Fruit fly (Drosophila melanogaster) whole organism, embryonic: ENCODE data around the gene Spps.

ENCODE experiments used
- Abd-B ChIP-seq: fragments of 200-800 bp; sonication (Bioruptor generic); optimal IDR thresholded peaks from 2 replicates; lab custom pipeline; 2018; ENCODE audit warnings: missing biosample characterization, mild to moderate bottlenecking, missing genetic modification characterization, moderate library complexity
- Awh ChIP-seq: fragments of 200-800 bp; sonication (Bioruptor generic); IDR thresholded peaks from 2 replicates; pipeline ENCODE4, ENCODE4 v1.3.6; 2022; ENCODE audit warnings: missing biosample characterization, missing genetic modification characterization
- CG11456 ChIP-seq: fragments of 200-800 bp; sonication (Bioruptor generic); IDR thresholded peaks from 3 replicates; pipeline ENCODE4 v1.3.6; 2022; ENCODE audit warnings: missing biosample characterization, missing genetic modification characterization
- CG11560 ChIP-seq: fragments of 200-800 bp; sonication (Bioruptor generic); IDR thresholded peaks from 3 replicates; pipeline ENCODE4 v1.3.6; 2022; ENCODE audit warnings: missing biosample characterization, missing genetic modification characterization
- CG13624 ChIP-seq: fragments of 200-800 bp; sonication (Bioruptor generic); optimal IDR thresholded peaks from 2 replicates; lab custom pipeline; 2016; ENCODE audit warnings: missing biosample characterization, missing genetic modification characterization
- CG14965 ChIP-seq: fragments of 200-800 bp; sonication (Bioruptor generic); optimal IDR thresholded peaks from 2 replicates; lab custom pipeline; 2016; ENCODE audit warnings: missing biosample characterization, missing genetic modification characterization, borderline replicate concordance
- CG15514 ChIP-seq: fragments of 200-800 bp; sonication (Bioruptor generic); optimal IDR thresholded peaks from 3 replicates; lab custom pipeline; 2017; ENCODE audit warnings: missing biosample characterization, missing genetic modification characterization, mild to moderate bottlenecking, moderate library complexity, missing genetic modification reagents
- CG15696 ChIP-seq: fragments of 200-800 bp; sonication (Bioruptor generic); optimal IDR thresholded peaks from 2 replicates; lab custom pipeline; 2019; ENCODE audit warnings: missing biosample characterization, mild to moderate bottlenecking, missing genetic modification characterization, moderate library complexity
- CG17186 ChIP-seq: fragments of 200-800 bp; sonication (Bioruptor generic); optimal IDR thresholded peaks from 3 replicates; lab custom pipeline; 2017; ENCODE audit warnings: missing biosample characterization, missing genetic modification reagents, missing genetic modification characterization
- CG17359 ChIP-seq: fragments of 200-800 bp; sonication (Bioruptor generic); optimal IDR thresholded peaks from 3 replicates; lab custom pipeline; 2018; ENCODE audit warnings: missing biosample characterization, mild to moderate bottlenecking, missing genetic modification characterization, moderate library complexity
- CG30020 ChIP-seq: fragments of 200-800 bp; optimal IDR thresholded peaks from 2 replicates; lab custom pipeline; 2019; ENCODE audit warnings: missing biosample characterization, mild to moderate bottlenecking, missing genetic modification characterization, moderate library complexity
- CG3847 ChIP-seq: fragments of 200-800 bp; sonication (Bioruptor generic); IDR thresholded peaks from 2 replicates; pipeline ENCODE4 v1.3.6; 2022; ENCODE audit warnings: missing biosample characterization, missing genetic modification characterization
- CG4282 ChIP-seq: fragments of 200-800 bp; sonication (Bioruptor generic); optimal IDR thresholded peaks from 2 replicates; lab custom pipeline; 2016; ENCODE audit warnings: missing biosample characterization, missing genetic modification characterization
- CG6689 ChIP-seq: fragments of 200-800 bp; sonication (Bioruptor generic); IDR thresholded peaks from 2 replicates; pipeline ENCODE4 v1.3.6; 2022; ENCODE audit warnings: missing biosample characterization, missing genetic modification characterization
- CG6765 ChIP-seq: fragments of 200-800 bp; sonication (Bioruptor generic); optimal IDR thresholded peaks from 3 replicates; lab custom pipeline; 2017; ENCODE audit warnings: missing biosample characterization, mild to moderate bottlenecking, missing genetic modification characterization
- CG7963 ChIP-seq: fragments of 200-800 bp; sonication (Bioruptor generic); IDR thresholded peaks from 3 replicates; pipeline ENCODE4 v1.3.6; 2022; ENCODE audit warnings: missing biosample characterization, missing genetic modification characterization; ENCODE audit not compliant: partially characterized antibody
- CG8281 ChIP-seq: fragments of 200-800 bp; sonication (Bioruptor generic); optimal IDR thresholded peaks from 2 replicates; lab custom pipeline; 2018; ENCODE audit warnings: missing biosample characterization, mild to moderate bottlenecking, missing genetic modification characterization, moderate library complexity
- Chrac-16 ChIP-seq: fragments of 200-800 bp; sonication (Bioruptor generic); optimal IDR thresholded peaks from 3 replicates; lab custom pipeline; 2016; ENCODE audit warnings: missing biosample characterization, missing genetic modification characterization
- CrebB ChIP-seq: fragments of 200-800 bp; sonication (Bioruptor generic); optimal IDR thresholded peaks from 3 replicates; lab custom pipeline; 2018; ENCODE audit warnings: missing biosample characterization, mild to moderate bottlenecking, missing genetic modification characterization
- Dbx ChIP-seq: fragments of 200-800 bp; sonication (Bioruptor generic); IDR thresholded peaks from 3 replicates; pipeline ENCODE4 v1.3.6; 2022; ENCODE audit warnings: missing biosample characterization, missing genetic modification characterization
- Deaf1 ChIP-seq: fragments of 200-800 bp; optimal IDR thresholded peaks from 3 replicates; lab custom pipeline; 2019; ENCODE audit warnings: missing biosample characterization, mild to moderate bottlenecking, missing genetic modification characterization, moderate library complexity
- HHEX ChIP-seq: fragments of 200-800 bp; sonication (Bioruptor generic); optimal IDR thresholded peaks from 3 replicates; lab custom pipeline; 2017; ENCODE audit warnings: missing biosample characterization, mild to moderate bottlenecking, missing genetic modification characterization, missing genetic modification reagents
- HLH3B ChIP-seq: fragments of 200-800 bp; sonication (Bioruptor generic); IDR thresholded peaks from 2 replicates; pipeline ENCODE4 v1.3.6; 2022; ENCODE audit warnings: missing biosample characterization, missing genetic modification characterization
- MESR4 ChIP-seq: fragments of 200-800 bp; sonication (Bioruptor generic); optimal IDR thresholded peaks from 2 replicates; lab custom pipeline; 2018; ENCODE audit warnings: missing biosample characterization, mild to moderate bottlenecking, missing genetic modification characterization, moderate library complexity
- NC2β ChIP-seq: fragments of 200-800 bp; sonication (Bioruptor generic); optimal IDR thresholded peaks from 2 replicates; lab custom pipeline; 2016; ENCODE audit warnings: missing biosample characterization, missing genetic modification characterization
- Opbp ChIP-seq: fragments of 200-800 bp; sonication (Bioruptor generic); IDR thresholded peaks from 3 replicates; pipeline ENCODE4 v1.3.6; 2022; ENCODE audit warnings: missing biosample characterization, missing genetic modification characterization; ENCODE audit not compliant: partially characterized antibody
- Rfx ChIP-seq: fragments of 200-800 bp; sonication (Bioruptor generic); IDR thresholded peaks from 2 replicates; pipeline ENCODE4 v1.3.6; 2022; ENCODE audit warnings: missing biosample characterization, missing genetic modification characterization
- Rx ChIP-seq: fragments of 200-800 bp; sonication (Bioruptor generic); IDR thresholded peaks from 2 replicates; pipeline ENCODE4 v1.3.6; 2022; ENCODE audit warnings: missing biosample characterization, missing genetic modification characterization
- Scr ChIP-seq: fragments of 200-800 bp; sonication (Bioruptor generic); IDR thresholded peaks from 2 replicates; pipeline ENCODE4 v1.3.6; 2022; ENCODE audit warnings: missing biosample characterization, missing genetic modification characterization; ENCODE audit not compliant: partially characterized antibody
- Ssrp ChIP-seq: fragments of 200-800 bp; sonication (Bioruptor generic); optimal IDR thresholded peaks from 2 replicates; lab custom pipeline; 2018; ENCODE audit warnings: missing biosample characterization, mild to moderate bottlenecking, missing genetic modification characterization, moderate library complexity
- chm ChIP-seq: fragments of 200-800 bp; sonication (Bioruptor generic); IDR thresholded peaks from 2 replicates; pipeline ENCODE4 v1.3.6; 2022; ENCODE audit warnings: missing biosample characterization, missing genetic modification characterization
- crol ChIP-seq: fragments of 200-800 bp; sonication (Bioruptor generic); IDR thresholded peaks from 2 replicates; pipeline ENCODE4 v1.3.6; 2022; ENCODE audit warnings: missing biosample characterization, missing genetic modification characterization
- dati ChIP-seq: fragments of 200-800 bp; sonication (Bioruptor generic); IDR thresholded peaks from 2 replicates; pipeline ENCODE4 v1.3.6; 2022; ENCODE audit warnings: missing biosample characterization, missing genetic modification characterization
- eyg ChIP-seq: fragments of 200-800 bp; sonication (Bioruptor generic); optimal IDR thresholded peaks from 3 replicates; lab custom pipeline; 2016; ENCODE audit warnings: missing biosample characterization, missing genetic modification characterization
- mam ChIP-seq: fragments of 200-800 bp; sonication (Bioruptor generic); optimal IDR thresholded peaks from 3 replicates; lab custom pipeline; 2016; ENCODE audit warnings: missing biosample characterization, missing genetic modification characterization
- mirr ChIP-seq: fragments of 200-800 bp; sonication (Bioruptor generic); optimal IDR thresholded peaks from 3 replicates; lab custom pipeline; 2018; ENCODE audit warnings: missing biosample characterization, mild to moderate bottlenecking, missing genetic modification characterization
- nerfin-1 ChIP-seq: fragments of 200-800 bp; sonication (Bioruptor generic); optimal IDR thresholded peaks from 3 replicates; lab custom pipeline; 2019; ENCODE audit warnings: missing biosample characterization, mild to moderate bottlenecking, missing genetic modification characterization, moderate library complexity
- pfk ChIP-seq: fragments of 200-800 bp; sonication (Bioruptor generic); optimal IDR thresholded peaks from 2 replicates; lab custom pipeline; 2018; ENCODE audit warnings: missing biosample characterization, mild to moderate bottlenecking, missing genetic modification characterization, moderate library complexity
- psq ChIP-seq: fragments of 200-800 bp; sonication (Bioruptor generic); optimal IDR thresholded peaks from 2 replicates; lab custom pipeline; 2017; ENCODE audit warnings: missing biosample characterization, missing genetic modification characterization
- rib ChIP-seq: fragments of 200-800 bp; sonication (Bioruptor generic); IDR thresholded peaks from 2 replicates; pipeline ENCODE4 v1.3.6; 2022; ENCODE audit warnings: missing biosample characterization, missing genetic modification characterization
- sd ChIP-seq: fragments of 200-800 bp; sonication (Bioruptor generic); optimal IDR thresholded peaks from 3 replicates; lab custom pipeline; 2018; ENCODE audit warnings: missing biosample characterization, mild to moderate bottlenecking, missing genetic modification characterization, moderate library complexity
- tap ChIP-seq: fragments of 200-800 bp; optimal IDR thresholded peaks from 3 replicates; lab custom pipeline; 2019; ENCODE audit warnings: missing biosample characterization, mild to moderate bottlenecking, missing genetic modification characterization, moderate library complexity
- tll ChIP-seq, 2 experiments: fragments of 200-800 bp in 1 of 2; fragments of >200 bp in 1 of 2; sonication (Bioruptor generic) in 1 of 2; optimal IDR thresholded peaks; 2 replicates each; lab custom pipeline; 2017 to 2019; ENCODE audit warnings: missing biosample characterization in 2 of 2, missing genetic modification characterization in 2 of 2, mild to moderate bottlenecking in 1 of 2, moderate library complexity in 1 of 2
- trem ChIP-seq: fragments of 200-800 bp; optimal IDR thresholded peaks from 3 replicates; lab custom pipeline; 2019; ENCODE audit warnings: missing biosample characterization, mild to moderate bottlenecking, missing genetic modification characterization, moderate library complexity
- tx ChIP-seq: fragments of 200-800 bp; sonication (Bioruptor generic); optimal IDR thresholded peaks from 2 replicates; lab custom pipeline; 2016; ENCODE audit warnings: missing biosample characterization, missing genetic modification characterization
- vvl ChIP-seq: fragments of 200-800 bp; sonication (Bioruptor generic); IDR thresholded peaks from 2 replicates; pipeline ENCODE4 v1.3.6; 2022; ENCODE audit warnings: missing biosample characterization, missing genetic modification characterization
- wdn ChIP-seq: fragments of 200-800 bp; sonication (Bioruptor generic); IDR thresholded peaks from 2 replicates; pipeline ENCODE4 v1.3.6; 2022; ENCODE audit warnings: missing biosample characterization, missing genetic modification characterization
- zen2 ChIP-seq: fragments of 200-800 bp; sonication (Bioruptor generic); IDR thresholded peaks from 3 replicates; pipeline ENCODE4 v1.3.6; 2022; ENCODE audit warnings: missing biosample characterization, missing genetic modification characterization; ENCODE audit not compliant: partially characterized antibody
- zf30C ChIP-seq: fragments of 200-800 bp; sonication (Bioruptor generic); optimal IDR thresholded peaks from 3 replicates; lab custom pipeline; 2018; ENCODE audit warnings: missing biosample characterization, mild to moderate bottlenecking, missing genetic modification characterization

Spps gene

DNA sequence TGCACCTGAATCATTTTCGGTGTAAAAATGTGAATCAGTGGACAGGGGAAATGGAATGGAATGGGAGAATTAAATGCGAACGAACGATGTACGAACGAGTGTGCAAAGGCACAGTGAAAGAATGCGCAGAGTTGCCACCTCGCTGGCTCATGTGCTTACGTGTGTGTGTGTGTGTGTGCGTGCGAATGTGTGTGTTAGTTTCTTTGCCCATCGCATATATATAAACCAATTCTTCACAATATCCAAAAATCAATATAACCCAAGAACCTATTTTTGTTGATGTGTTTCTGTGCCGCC, 4.4 kb upstream of the Spps start (continued):
- TF ChIP-seq CG15514 (GFP tag; lab: Kevin White, UChicago): peak; percentile 30
- peak; percentile 12 for TF ChIP-seq Deaf1 (tag; lab: Kevin White, UChicago)
- peak; percentile 21 for TF ChIP-seq CG13624 (GFP tag; lab: Kevin White, UChicago)
- no peak for TF ChIP-seq tap (tag; lab: Kevin White, UChicago)
- TF ChIP-seq sd (tag; lab: Kevin White, UChicago): peak; percentile 99
- no peak for TF ChIP-seq tll (GFP tag; optimal IDR thresholded peaks at IDR 0.05; lab: Kevin White, UChicago)
- no peak for TF ChIP-seq CG6689 (GFP tag; lab: Robert Waterston, UW)
- 0 out of 2 replicates have a peak, but pooled peaks have one; percentile 36 for TF ChIP-seq CG3847 (GFP tag; lab: Robert Waterston, UW)
- no peak for TF ChIP-seq tx (GFP tag; lab: Kevin White, UChicago)
- TF ChIP-seq CG7963: no peak
- no peak for TF ChIP-seq NC2β (GFP tag; lab: Kevin White, UChicago)
- 0 out of 2 replicates have a peak, but pooled peaks have one; percentile 17 for TF ChIP-seq HLH3B (GFP tag; lab: Robert Waterston, UW)
- no peak for TF ChIP-seq trem
- no peak for TF ChIP-seq Scr (GFP tag; lab: Robert Waterston, UW)
- peak; percentile 25 for TF ChIP-seq CrebB (tag; lab: Kevin White, UChicago)
- 0 out of 3 replicates have a peak, but pooled peaks have one; percentile 9 for TF ChIP-seq zen2 (GFP tag; lab: Robert Waterston, UW)
- peak; percentile 36 for TF ChIP-seq pfk (GFP tag; lab: Kevin White, UChicago)
- no peak for TF ChIP-seq Dbx (GFP tag; lab: Robert Waterston, UW)
- TF ChIP-seq Rfx (GFP tag; lab: Robert Waterston, UW): peak; percentile 15; the same call in 1 of the 2 replicates
- peak; percentile 94 for TF ChIP-seq psq
- 0 out of 2 replicates have a peak, but pooled peaks have one; percentile 20 for TF ChIP-seq vvl
- peak; percentile 57; the same call in 2 of the 3 replicates for TF ChIP-seq Opbp (GFP tag; lab: Robert Waterston, UW)
- no peak for TF ChIP-seq CG14965 (GFP tag; lab: Kevin White, UChicago)
- peak; percentile 92 for TF ChIP-seq nerfin-1 (tag; lab: Kevin White, UChicago)
- TF ChIP-seq wdn (GFP tag; lab: Robert Waterston, UW): no peak
- no peak for TF ChIP-seq Awh (GFP tag; lab: Robert Waterston, UW)
- TF ChIP-seq CG4282 (GFP tag; lab: Kevin White, UChicago): peak; percentile 6
- TF ChIP-seq rib (GFP tag; lab: Robert Waterston, UW): 0 out of 2 replicates have a peak, but pooled peaks have one; percentile 16
- no peak for TF ChIP-seq Ssrp
- no peak for TF ChIP-seq dati
- TF ChIP-seq CG8281: no peak
- no peak for TF ChIP-seq CG15696 (tag; lab: Kevin White, UChicago)
- peak; percentile 41; the same call in 1 of the 2 replicates for TF ChIP-seq chm (GFP tag; lab: Robert Waterston, UW)
- peak; percentile 37 for TF ChIP-seq mirr (GFP tag; lab: Kevin White, UChicago)
- no peak for TF ChIP-seq MESR4
- TF ChIP-seq, all 482 proteins: peak for 34

- TF ChIP-seq CG17186 (GFP tag; lab: Kevin White, UChicago) (no peak), Abd-B (GFP tag; lab: Kevin White, UChicago) (peak; percentile 21), mam (GFP tag; lab: Kevin White, UChicago) (peak; percentile 82), CG30020 (peak; percentile 32), CG11560 (tag; lab: Robert Waterston, UW) (no peak; the same call in 2 of the 3 replicates), HHEX (GFP tag; lab: Kevin White, UChicago) (peak; percentile 83), CG13624 (GFP tag; lab: Kevin White, UChicago) (peak; percentile 72), crol (GFP tag; lab: Robert Waterston, UW) (no peak), eyg (GFP tag; lab: Kevin White, UChicago) (peak; percentile 77), Rx (GFP tag; lab: Robert Waterston, UW) (peak; percentile 88), CG11456 (GFP tag; lab: Robert Waterston, UW) (peak; percentile 95), CG6765 (peak; percentile 87), Chrac-16 (GFP tag; lab: Kevin White, UChicago) (peak; percentile 27), CG17359 (tag; lab: Kevin White, UChicago) (peak; percentile 63), zf30C (GFP tag; lab: Kevin White, UChicago) (no peak)
Observed at dm6 chr3R:24230423-24231205, 3.9 kb upstream of the Spps start, which contains the start of gene mask. TSS of gene mask (plus strand) at chr3R:24230562.
